Fruit fly (Drosophila melanogaster) whole organism, wandering third instar larva: ENCODE data around the gene SmydA-9.

Experiments used
- Abd-B ChIP-seq: fragments of >200 bp; optimal IDR thresholded peaks from 2 replicates; lab custom pipeline; 2017; ENCODE audit warnings: missing biosample characterization, missing genetic modification characterization
- CG9705 ChIP-seq: fragments of 200-800 bp; sonication (Bioruptor generic); optimal IDR thresholded peaks from 2 replicates; lab custom pipeline; 2018; ENCODE audit warnings: missing biosample characterization, mild to moderate bottlenecking, missing genetic modification characterization
- CrebA ChIP-seq: fragments of 200-800 bp; sonication (Bioruptor generic); optimal IDR thresholded peaks from 2 replicates; lab custom pipeline; 2016; ENCODE audit warnings: missing biosample characterization, mild to moderate bottlenecking, missing genetic modification characterization, borderline replicate concordance
- Dfd ChIP-seq: fragments of >200 bp; optimal IDR thresholded peaks from 2 replicates; lab custom pipeline; 2017; ENCODE audit warnings: missing biosample characterization, missing genetic modification characterization
- Dif ChIP-seq: fragments of 200-275, 200-300 bp; sonication (Bioruptor generic); optimal IDR thresholded peaks from 2 replicates; lab custom pipeline; 2018; ENCODE audit warnings: missing biosample characterization, missing genetic modification characterization; ENCODE audit not compliant: partially characterized antibody
- GATAd ChIP-seq: sonication (Bioruptor generic); optimal IDR thresholded peaks from 2 replicates; lab custom pipeline; 2016; ENCODE audit warnings: missing biosample characterization, missing genetic modification characterization
- Hnf4 ChIP-seq: fragments of 200-800 bp; sonication (Bioruptor generic); optimal IDR thresholded peaks from 2 replicates; lab custom pipeline; 2016; ENCODE audit warnings: missing biosample characterization, mild to moderate bottlenecking, missing genetic modification characterization
- Hr78 ChIP-seq: fragments of >200 bp; optimal IDR thresholded peaks from 2 replicates; lab custom pipeline; 2017; ENCODE audit warnings: missing biosample characterization, missing genetic modification characterization
- Hr83 ChIP-seq: fragments of 200-300 bp; sonication (Bioruptor generic); optimal IDR thresholded peaks from 2 replicates; lab custom pipeline; 2016; ENCODE audit warnings: missing biosample characterization, mild to moderate bottlenecking, missing genetic modification characterization, moderate library complexity; ENCODE audit not compliant: poor library complexity, severe bottlenecking
- Jra ChIP-seq: sonication (Bioruptor generic); optimal IDR thresholded peaks from 2 replicates; lab custom pipeline; 2016; ENCODE audit warnings: missing biosample characterization, missing genetic modification characterization
- Mio ChIP-seq: sonication (Bioruptor generic); optimal IDR thresholded peaks from 2 replicates; lab custom pipeline; 2016; ENCODE audit warnings: missing biosample characterization, missing genetic modification characterization
- Myc ChIP-seq: fragments of >200 bp; optimal IDR thresholded peaks from 2 replicates; lab custom pipeline; 2017
- N ChIP-seq: fragments of >200 bp; optimal IDR thresholded peaks from 2 replicates; lab custom pipeline; 2018; ENCODE audit warnings: missing biosample characterization, missing external identifiers, missing genetic modification characterization
- OdsH ChIP-seq: fragments of 200-800 bp; sonication (Bioruptor generic); optimal IDR thresholded peaks from 2 replicates; lab custom pipeline; 2016; ENCODE audit warnings: missing biosample characterization, mild to moderate bottlenecking, missing genetic modification characterization
- Sp1 ChIP-seq: fragments of 200-800 bp; sonication (Bioruptor generic); optimal IDR thresholded peaks from 3 replicates; lab custom pipeline; 2019; ENCODE audit warnings: missing biosample characterization, mild to moderate bottlenecking, missing genetic modification characterization, moderate library complexity
- Vsx2 ChIP-seq: fragments of 200-300, 225-300 bp; sonication (Bioruptor generic); optimal IDR thresholded peaks from 2 replicates; lab custom pipeline; 2018; ENCODE audit warnings: missing biosample characterization, missing genetic modification characterization; ENCODE audit not compliant: partially characterized antibody
- br ChIP-seq: fragments of 200-800 bp; sonication (Bioruptor generic); optimal IDR thresholded peaks from 2 replicates; lab custom pipeline; 2016; ENCODE audit warnings: missing biosample characterization, missing genetic modification characterization
- brk ChIP-seq: fragments of 200-800 bp; sonication (Bioruptor generic); optimal IDR thresholded peaks from 2 replicates; lab custom pipeline; 2016; ENCODE audit warnings: missing biosample characterization, mild to moderate bottlenecking, missing genetic modification characterization
- dl ChIP-seq, 2 experiments: fragments of 175-275, 200-275 bp in 1 of 2; fragments of 200-275 bp in 1 of 2; sonication (Bioruptor generic); optimal IDR thresholded peaks; lab custom pipeline; 2018; ENCODE audit warnings: mild to moderate bottlenecking in 2 of 2, missing biosample characterization in 2 of 2, missing genetic modification characterization in 2 of 2, moderate library complexity in 2 of 2; ENCODE audit not compliant: partially characterized antibody in 2 of 2, insufficient read depth in 1 of 2
- dmrt93B ChIP-seq: fragments of 200-800 bp; sonication (Bioruptor generic); optimal IDR thresholded peaks from 2 replicates; lab custom pipeline; 2018; ENCODE audit warnings: missing biosample characterization, mild to moderate bottlenecking, missing genetic modification characterization
- dsf ChIP-seq: sonication (Bioruptor generic); optimal IDR thresholded peaks from 2 replicates; lab custom pipeline; 2016; ENCODE audit warnings: missing biosample characterization, missing genetic modification characterization, borderline replicate concordance
- ey ChIP-seq: fragments of 200-800 bp; sonication (Bioruptor generic); optimal IDR thresholded peaks from 2 replicates; lab custom pipeline; 2016; ENCODE audit warnings: missing biosample characterization, missing genetic modification characterization
- foxo ChIP-seq, 2 experiments: fragments of 200-800 bp; sonication (Bioruptor generic); optimal IDR thresholded peaks; 2 replicates in 1 of 2; 3 replicates in 1 of 2; lab custom pipeline; 2016 to 2017; ENCODE audit warnings: missing biosample characterization in 2 of 2, missing genetic modification characterization in 2 of 2
- fru ChIP-seq: fragments of 200-800 bp; sonication (Bioruptor generic); optimal IDR thresholded peaks from 3 replicates; lab custom pipeline; 2016; ENCODE audit warnings: missing biosample characterization, mild to moderate bottlenecking, missing genetic modification characterization
- jim ChIP-seq: fragments of 175-275, 200-325 bp; sonication (Bioruptor generic); optimal IDR thresholded peaks from 2 replicates; lab custom pipeline; 2016; ENCODE audit warnings: missing biosample characterization, mild to moderate bottlenecking, missing genetic modification characterization
- lola ChIP-seq: fragments of >200 bp; optimal IDR thresholded peaks from 2 replicates; lab custom pipeline; 2017; ENCODE audit warnings: missing biosample characterization, missing genetic modification characterization
- pan ChIP-seq: fragments of >200 bp; optimal IDR thresholded peaks from 2 replicates; lab custom pipeline; 2017
- psq ChIP-seq: fragments of 200-800 bp; sonication (Bioruptor generic); optimal IDR thresholded peaks from 3 replicates; lab custom pipeline; 2017; ENCODE audit warnings: missing biosample characterization, mild to moderate bottlenecking, missing genetic modification characterization, moderate library complexity
- rgr ChIP-seq: fragments of 200-800 bp; sonication (Bioruptor generic); optimal IDR thresholded peaks from 3 replicates; lab custom pipeline; 2016; ENCODE audit warnings: missing biosample characterization, mild to moderate bottlenecking, missing genetic modification characterization
- sage ChIP-seq: fragments of 200-800 bp; sonication (Bioruptor generic); optimal IDR thresholded peaks from 2 replicates; lab custom pipeline; 2016; ENCODE audit warnings: missing biosample characterization, mild to moderate bottlenecking, missing genetic modification characterization
- sv ChIP-seq: fragments of 200-800 bp; sonication (Bioruptor generic); optimal IDR thresholded peaks from 3 replicates; lab custom pipeline; 2016; ENCODE audit warnings: missing biosample characterization, missing genetic modification characterization
- tai ChIP-seq: sonication (Bioruptor generic); optimal IDR thresholded peaks from 2 replicates; lab custom pipeline; 2016; ENCODE audit warnings: missing biosample characterization, missing genetic modification characterization
- usp ChIP-seq: fragments of >200 bp; optimal IDR thresholded peaks from 2 replicates; lab custom pipeline; 2017; ENCODE audit warnings: missing biosample characterization, missing genetic modification characterization
- woc ChIP-seq: sonication (Bioruptor generic); optimal IDR thresholded peaks from 2 replicates; lab custom pipeline; 2016; ENCODE audit warnings: missing biosample characterization, mild to moderate bottlenecking, missing genetic modification characterization

Gene SmydA-9

dm6 chrX:9224423-9224822, 13.7 kb upstream of the SmydA-9 start:
- TF ChIP-seq brk (GFP tag; lab: Kevin White, UChicago) (no peak), Hr83 (GFP tag; lab: Kevin White, UChicago) (no peak), Myc (lab: Kevin White, UChicago) (no peak), dmrt93B (no peak), pan (lab: Kevin White, UChicago) (no peak), Hr78 (no peak), dl (GFP tag; optimal IDR thresholded peaks at IDR 0.05; lab: Kevin White, UChicago; ENCODE audit: insufficient read depth in 1 of 2, partially characterized antibody in 2 of 2) (no peak), jim (GFP tag; lab: Kevin White, UChicago) (no peak), Dif (no peak), sage (GFP tag; lab: Kevin White, UChicago) (no peak), Jra (GFP tag; lab: Kevin White, UChicago) (no peak), br (GFP tag; lab: Kevin White, UChicago) (no peak), lola (no peak), ey (GFP tag; lab: Kevin White, UChicago) (no peak), Mio (GFP tag; lab: Kevin White, UChicago) (no peak), Vsx2 (GFP tag; lab: Kevin White, UChicago) (no peak), Hnf4 (no peak), foxo (GFP tag; optimal IDR thresholded peaks at IDR 0.05; lab: Kevin White, UChicago) (no peak), rgr (GFP tag; lab: Kevin White, UChicago) (no peak)

- TF ChIP-seq CG9705 (no peak), rgr (GFP tag; lab: Kevin White, UChicago) (no peak), foxo (GFP tag; optimal IDR thresholded peaks at IDR 0.05; lab: Kevin White, UChicago) (no peak), Hr78 (no peak), dl (GFP tag; optimal IDR thresholded peaks at IDR 0.05; lab: Kevin White, UChicago; ENCODE audit: insufficient read depth in 1 of 2, partially characterized antibody in 2 of 2) (no peak), Jra (GFP tag; lab: Kevin White, UChicago) (no peak), tai (GFP tag; lab: Kevin White, UChicago) (no peak), sv (GFP tag; lab: Kevin White, UChicago) (no peak), fru (no peak), Hr83 (GFP tag; lab: Kevin White, UChicago) (no peak), dmrt93B (no peak), br (GFP tag; lab: Kevin White, UChicago) (no peak), N (GFP tag; lab: Kevin White, UChicago) (no peak), GATAd (GFP tag; lab: Kevin White, UChicago) (no peak), Vsx2 (GFP tag; lab: Kevin White, UChicago) (no peak), OdsH (GFP tag; lab: Kevin White, UChicago) (no peak), Dfd (GFP tag; lab: Kevin White, UChicago) (no peak)
These were observed 12.5 kb upstream of the SmydA-9 start, which contains the start of gene t for dm6 chrX:9223182-9223581. Gene t (minus strand): TSS chrX:9223257.

dm6 chrX:9220434-9220833, 9.7 kb upstream of the SmydA-9 start:
- TF ChIP-seq sage (GFP tag; lab: Kevin White, UChicago) (no peak), foxo (GFP tag; optimal IDR thresholded peaks at IDR 0.05; lab: Kevin White, UChicago) (peak in 1 of 2 experiments; percentile 3)

- no peak for TF ChIP-seq rgr (GFP tag; lab: Kevin White, UChicago)
- TF ChIP-seq psq (GFP tag; lab: Kevin White, UChicago), result no peak
- no peak for TF ChIP-seq Abd-B
- TF ChIP-seq woc (GFP tag; lab: Kevin White, UChicago), result no peak
- TF ChIP-seq foxo (GFP tag; optimal IDR thresholded peaks at IDR 0.05; lab: Kevin White, UChicago), result no peak
- no peak for TF ChIP-seq Dfd (GFP tag; lab: Kevin White, UChicago)
- no peak for TF ChIP-seq lola
- TF ChIP-seq CrebA, result no peak
- no peak for TF ChIP-seq tai (GFP tag; lab: Kevin White, UChicago)
- no peak for TF ChIP-seq N (GFP tag; lab: Kevin White, UChicago)
- no peak for TF ChIP-seq OdsH (GFP tag; lab: Kevin White, UChicago)
These were observed 5.9 kb upstream of the SmydA-9 start, which contains the start of gene CG15369 for dm6 chrX:9216572-9216971. Gene CG15369 (plus strand): TSS chrX:9216872.

- TF ChIP-seq dsf (GFP tag; lab: Kevin White, UChicago) (no peak), Sp1 (GFP tag; lab: Kevin White, UChicago) (no peak), tai (GFP tag; lab: Kevin White, UChicago) (no peak), Myc (lab: Kevin White, UChicago) (no peak), psq (GFP tag; lab: Kevin White, UChicago) (no peak), usp (GFP tag; lab: Kevin White, UChicago) (no peak), ey (GFP tag; lab: Kevin White, UChicago) (no peak), br (GFP tag; lab: Kevin White, UChicago) (no peak), Dfd (GFP tag; lab: Kevin White, UChicago) (no peak), Hr78 (no peak), Hnf4 (no peak), N (GFP tag; lab: Kevin White, UChicago) (no peak), dmrt93B (no peak), Mio (GFP tag; lab: Kevin White, UChicago) (no peak), CrebA (no peak)
These were observed 4.8 kb upstream of the SmydA-9 start, which contains the start of gene CG15368 for dm6 chrX:9215485-9215884. Gene CG15368 (plus strand): TSS chrX:9215785.
